Fruit fly (Drosophila melanogaster): Measurements from ENCODE around the gene smog.

The smog gene

dm6 chr2L:4806109-4806508, 46.6 kb upstream of the smog start (continued):
- peak; percentile 44 for TF ChIP-seq CG7839 (tag; optimal IDR thresholded peaks at IDR 0.05)
- TF ChIP-seq otp (GFP tag; IDR thresholded peaks at IDR 0.05): no peak
- 0 out of 2 replicates have a peak, but pooled peaks have one; percentile 23 for TF ChIP-seq CG6689 (GFP tag; IDR thresholded peaks at IDR 0.05)
- peak; percentile 51; the same call in 2 of the 3 replicates for TF ChIP-seq CG14050 (GFP tag; IDR thresholded peaks at IDR 0.05)
- peak; percentile 2 for TF ChIP-seq CG18262 (tag; optimal IDR thresholded peaks at IDR 0.05)
- peak; percentile 60; the same call in 1 of the 2 replicates for TF ChIP-seq Ada2b (GFP tag; IDR thresholded peaks at IDR 0.05)
- TF ChIP-seq hkb (optimal IDR thresholded peaks at IDR 0.05): no peak
- TF ChIP-seq hkb (GFP tag; IDR thresholded peaks at IDR 0.05): peak; percentile 75
- TF ChIP-seq CoRest (tag; optimal IDR thresholded peaks at IDR 0.05): peak; percentile 26
- TF ChIP-seq Hr51 (GFP tag; optimal IDR thresholded peaks at IDR 0.05): peak in 1 of 2 experiments; percentile 62
- peak; percentile 28; the same call in 1 of the 2 replicates for TF ChIP-seq H2.0 (GFP tag; IDR thresholded peaks at IDR 0.05)
- TF ChIP-seq sisA (GFP tag; IDR thresholded peaks at IDR 0.05): peak; percentile 33; the same call in 1 of the 2 replicates
- TF ChIP-seq row (GFP tag; IDR thresholded peaks at IDR 0.05): peak; percentile 45; the same call in 2 of the 3 replicates
- no peak for TF ChIP-seq nom (GFP tag; optimal IDR thresholded peaks at IDR 0.05)
- peak; percentile 40; the same call in 1 of the 2 replicates for TF ChIP-seq lmd (GFP tag; IDR thresholded peaks at IDR 0.05)
- no peak for TF ChIP-seq trem (tag; optimal IDR thresholded peaks at IDR 0.05)
- no peak for TF ChIP-seq her (GFP tag; optimal IDR thresholded peaks at IDR 0.05)
- TF ChIP-seq CG11504 (tag; optimal IDR thresholded peaks at IDR 0.05): peak; percentile 73
- peak; percentile 1 for TF ChIP-seq CG12391 (tag; optimal IDR thresholded peaks at IDR 0.05)
- TF ChIP-seq nmo (GFP tag; optimal IDR thresholded peaks at IDR 0.05): peak; percentile 25
- peak; percentile 13 for TF ChIP-seq CG2712 (tag; optimal IDR thresholded peaks at IDR 0.05)
- peak; percentile 15 for TF ChIP-seq Xbp1 (GFP tag; optimal IDR thresholded peaks at IDR 0.05)
- peak; percentile 37; the same call in 1 of the 2 replicates for TF ChIP-seq Oaz (GFP tag; IDR thresholded peaks at IDR 0.05)
- peak; percentile 14 for TF ChIP-seq CG30403 (GFP tag; optimal IDR thresholded peaks at IDR 0.05)
- peak; percentile 52 for TF ChIP-seq dmrt99B (tag; optimal IDR thresholded peaks at IDR 0.05)
- 0 out of 2 replicates have a peak, but pooled peaks have one; percentile 62 for TF ChIP-seq HLH3B (GFP tag; IDR thresholded peaks at IDR 0.05)
- peak; percentile 55 for TF ChIP-seq sens (GFP tag)
- peak; percentile 15 for TF ChIP-seq tap (tag; optimal IDR thresholded peaks at IDR 0.05)
- peak; percentile 32 for TF ChIP-seq NfI (GFP tag; optimal IDR thresholded peaks at IDR 0.05)
- TF ChIP-seq E2f2 (GFP tag; IDR thresholded peaks at IDR 0.05): peak; percentile 12; the same call in 1 of the 2 replicates
- peak in 1 of 2 experiments; percentile 19 for TF ChIP-seq bsh (GFP tag; optimal IDR thresholded peaks at IDR 0.05)
- TF ChIP-seq Awh (GFP tag; IDR thresholded peaks at IDR 0.05): 0 out of 2 replicates have a peak, but pooled peaks have one; percentile 27
- TF ChIP-seq so (GFP tag; IDR thresholded peaks at IDR 0.05): peak; percentile 66; the same call in 2 of the 3 replicates
- TF ChIP-seq unpg (GFP tag; optimal IDR thresholded peaks at IDR 0.05): peak; percentile 53
- peak; percentile 4 for TF ChIP-seq Nf-YC (tag; optimal IDR thresholded peaks at IDR 0.05)
- TF ChIP-seq gem (tag; optimal IDR thresholded peaks at IDR 0.05): peak; percentile 20
- TF ChIP-seq Eip74EF (GFP tag; optimal IDR thresholded peaks at IDR 0.05): peak in 1 of 2 experiments; percentile 11
- TF ChIP-seq rib (GFP tag; IDR thresholded peaks at IDR 0.05): no peak
- TF ChIP-seq CG1233 (GFP tag; optimal IDR thresholded peaks at IDR 0.05): no peak
- TF ChIP-seq Dp (GFP tag; optimal IDR thresholded peaks at IDR 0.05): no peak
- peak; percentile 61 for TF ChIP-seq Sox102F (GFP tag; optimal IDR thresholded peaks at IDR 0.05)
- TF ChIP-seq CG14667 (GFP tag; IDR thresholded peaks at IDR 0.05): 0 out of 2 replicates have a peak, but pooled peaks have one; percentile 9
- TF ChIP-seq Aef1 (GFP tag; IDR thresholded peaks at IDR 0.05): peak; percentile 42; the same call in 1 of the 3 replicates
- TF ChIP-seq CG43689 (GFP tag; IDR thresholded peaks at IDR 0.05): 0 out of 2 replicates have a peak, but pooled peaks have one; percentile 5
- TF ChIP-seq bowl (GFP tag; IDR thresholded peaks at IDR 0.05): peak; percentile 42; the same call in 1 of the 2 replicates
- peak; percentile 15; the same call in 1 of the 2 replicates for TF ChIP-seq slbo (GFP tag; IDR thresholded peaks at IDR 0.05)
- no peak for TF ChIP-seq pan (optimal IDR thresholded peaks at IDR 0.05)
- TF ChIP-seq pan (GFP tag; optimal IDR thresholded peaks at IDR 0.05 in 1 of 2, IDR thresholded peaks at IDR 0.05 in 1 of 2): no peak
- TF ChIP-seq CG14014 (GFP tag; IDR thresholded peaks at IDR 0.05): peak; percentile 20; the same call in 1 of the 2 replicates
- TF ChIP-seq fd3F (GFP tag; optimal IDR thresholded peaks at IDR 0.05): peak; percentile 20
